Worm (Caenorhabditis elegans) whole organism, young adult: ENCODE data around the gene C48A7.16.

ENCODE experiments used
- B0261.1 ChIP-seq: sonication (generic microtip); optimal IDR thresholded peaks from 2 replicates; lab custom pipeline; 2016; ENCODE audit warnings: mild to moderate bottlenecking, missing genetic modification characterization, moderate library complexity, missing compliant biosample characterization
- C06A6.2 ChIP-seq: fragments of 200-800 bp; sonication (Bioruptor generic); conservative IDR thresholded peaks from 2 replicates; pipeline ENCODE4 v1.3.6; 2022; ENCODE audit warnings: missing genetic modification characterization, missing compliant biosample characterization
- C17E4.6 ChIP-seq: fragments of 200-800 bp; sonication (Bioruptor generic); IDR thresholded peaks from 2 replicates; pipeline ENCODE4 v1.3.6; 2022; ENCODE audit warnings: missing genetic modification reagents, missing genetic modification characterization, missing compliant biosample characterization
- F10E7.11 ChIP-seq: sonication (generic microtip); optimal IDR thresholded peaks from 2 replicates; lab custom pipeline; 2017; ENCODE audit warnings: mild to moderate bottlenecking, missing genetic modification characterization, moderate library complexity, missing compliant biosample characterization
- F37B4.10 ChIP-seq: fragments of 200-800 bp; sonication (Bioruptor generic); IDR thresholded peaks from 2 replicates; pipeline ENCODE4 v1.3.6; 2022; ENCODE audit warnings: missing genetic modification characterization, missing compliant biosample characterization
- F57C9.4 ChIP-seq: sonication (generic microtip); optimal IDR thresholded peaks from 2 replicates; lab custom pipeline; 2017; ENCODE audit warnings: mild to moderate bottlenecking, missing genetic modification characterization, missing compliant biosample characterization
- K12H6.12 ChIP-seq: fragments of 200-800 bp; sonication (Bioruptor generic); optimal IDR thresholded peaks from 2 replicates; lab custom pipeline; 2018; ENCODE audit warnings: mild to moderate bottlenecking, missing genetic modification characterization, missing compliant biosample characterization
- athp-1 ChIP-seq: sonication (generic microtip); optimal IDR thresholded peaks from 2 replicates; lab custom pipeline; 2017; ENCODE audit warnings: mild to moderate bottlenecking, missing genetic modification characterization, missing compliant biosample characterization
- cebp-1 ChIP-seq, 2 experiments: fragments of 200-800 bp in 1 of 2; sonication (Bioruptor generic) in 1 of 2; sonication (generic microtip) in 1 of 2; IDR thresholded peaks in 1 of 2; optimal IDR thresholded peaks in 1 of 2; 2 replicates each; pipeline versions ENCODE4 v1.3.6 to Lab custom; 2017 to 2022; ENCODE audit warnings: missing compliant biosample characterization in 2 of 2, missing genetic modification characterization in 2 of 2, mild to moderate bottlenecking in 1 of 2, missing genetic modification reagents in 1 of 2, moderate library complexity in 1 of 2
- ceh-100 ChIP-seq: fragments of 200-800 bp; sonication (Bioruptor generic); IDR thresholded peaks from 2 replicates; pipeline ENCODE4 v1.3.6; 2022; ENCODE audit warnings: missing genetic modification reagents, missing genetic modification characterization, missing compliant biosample characterization
- ceh-58 ChIP-seq: fragments of 200-800 bp; sonication (Bioruptor generic); IDR thresholded peaks from 2 replicates; pipeline ENCODE4 v1.3.6; 2022; ENCODE audit warnings: missing genetic modification characterization, missing compliant biosample characterization
- ceh-91 ChIP-seq: fragments of 200-800 bp; sonication (Bioruptor generic); IDR thresholded peaks from 2 replicates; pipeline ENCODE4 v1.3.6; 2022; ENCODE audit warnings: missing genetic modification reagents, missing genetic modification characterization, missing compliant biosample characterization
- die-1 ChIP-seq: sonication (generic microtip); optimal IDR thresholded peaks from 2 replicates; lab custom pipeline; 2016; ENCODE audit warnings: missing genotype, mild to moderate bottlenecking, missing genetic modification characterization, missing compliant biosample characterization
- dox-1 ChIP-seq: fragments of 200-800 bp; sonication (Bioruptor generic); IDR thresholded peaks from 2 replicates; pipeline ENCODE4 v1.3.6; 2022; ENCODE audit warnings: missing genetic modification reagents, missing genetic modification characterization, missing compliant biosample characterization
- him-1 ChIP-seq: sonication (generic microtip); optimal IDR thresholded peaks from 2 replicates; lab custom pipeline; 2016; ENCODE audit warnings: missing genotype, missing genetic modification reagents, missing genetic modification characterization, missing compliant biosample characterization
- hmg-1.2 ChIP-seq: fragments of 200-800 bp; sonication (Bioruptor generic); IDR thresholded peaks from 2 replicates; pipeline ENCODE4 v1.3.6; 2022; ENCODE audit warnings: missing genetic modification reagents, missing genetic modification characterization, missing compliant biosample characterization
- hsf-1 ChIP-seq: fragments of 200-800 bp; sonication (Bioruptor generic); IDR thresholded peaks from 2 replicates; pipeline ENCODE4 v1.3.6; 2022; ENCODE audit warnings: missing genetic modification reagents, missing genetic modification characterization, missing compliant biosample characterization
- lin-26 ChIP-seq: fragments of 200-800 bp; sonication (Bioruptor generic); IDR thresholded peaks from 2 replicates; pipeline ENCODE4 v1.3.6; 2022; ENCODE audit warnings: missing genetic modification reagents, missing genetic modification characterization, missing compliant biosample characterization
- lin-40 ChIP-seq: sonication (generic microtip); optimal IDR thresholded peaks from 2 replicates; lab custom pipeline; 2016; ENCODE audit warnings: missing genetic modification characterization, mild to moderate bottlenecking, missing compliant biosample characterization, missing genotype, missing genetic modification reagents
- lin-54 ChIP-seq: fragments of 200-800 bp; sonication (Bioruptor generic); optimal IDR thresholded peaks from 2 replicates; lab custom pipeline; 2018; ENCODE audit warnings: mild to moderate bottlenecking, missing genetic modification characterization, missing compliant biosample characterization
- lsl-1 ChIP-seq: fragments of 200-800 bp; sonication (Bioruptor generic); optimal IDR thresholded peaks from 2 replicates; lab custom pipeline; 2018; ENCODE audit warnings: mild to moderate bottlenecking, missing genetic modification characterization, moderate library complexity, missing compliant biosample characterization
- madf-3 ChIP-seq: fragments of 200-800 bp; sonication (Bioruptor generic); IDR thresholded peaks from 2 replicates; pipeline ENCODE4 v1.3.6; 2022; ENCODE audit warnings: missing genetic modification reagents, missing genetic modification characterization, missing compliant biosample characterization
- mes-4 ChIP-seq: sonication (generic microtip); optimal IDR thresholded peaks from 2 replicates; lab custom pipeline; 2016; ENCODE audit warnings: missing genotype, missing genetic modification characterization, missing compliant biosample characterization
- nfya-2 ChIP-seq: fragments of 200-800 bp; sonication (Bioruptor generic); IDR thresholded peaks from 2 replicates; pipeline ENCODE4 v1.3.6; 2022; ENCODE audit warnings: missing genetic modification reagents, missing genetic modification characterization, missing compliant biosample characterization
- rec-8 ChIP-seq, 2 experiments: sonication (generic microtip); optimal IDR thresholded peaks; 2 replicates each; lab custom pipeline; 2016; ENCODE audit warnings: mild to moderate bottlenecking in 2 of 2, missing genetic modification characterization in 2 of 2, missing genetic modification reagents in 2 of 2, missing genotype in 2 of 2, missing biosample characterization in 1 of 2, missing compliant biosample characterization in 1 of 2, moderate library complexity in 1 of 2
- sdz-38 ChIP-seq: sonication (generic microtip); optimal IDR thresholded peaks from 2 replicates; lab custom pipeline; 2016; ENCODE audit warnings: missing genotype, missing genetic modification characterization, missing compliant biosample characterization
- snpc-1.1 ChIP-seq: sonication (generic microtip); optimal IDR thresholded peaks from 2 replicates; lab custom pipeline; 2017; ENCODE audit warnings: missing genetic modification characterization, mild to moderate bottlenecking, missing compliant biosample characterization, antibody characterized with exemption, moderate library complexity, missing genotype, missing genetic modification reagents; ENCODE audit not compliant: insufficient read depth
- snpc-1.3 ChIP-seq: sonication (generic microtip); optimal IDR thresholded peaks from 2 replicates; lab custom pipeline; 2017; ENCODE audit warnings: missing genetic modification characterization, mild to moderate bottlenecking, missing compliant biosample characterization, antibody characterized with exemption, moderate library complexity, missing genotype, missing genetic modification reagents; ENCODE audit not compliant: insufficient read depth
- snpc-3.4 ChIP-seq: sonication (generic microtip); optimal IDR thresholded peaks from 2 replicates; lab custom pipeline; 2017; ENCODE audit warnings: missing genetic modification characterization, mild to moderate bottlenecking, missing compliant biosample characterization, antibody characterized with exemption, moderate library complexity, missing genotype, missing genetic modification reagents
- snpc-4 ChIP-seq, 5 experiments: fragments of 150-350 bp in 1 of 5; sonication (generic microtip) in 4 of 5; optimal IDR thresholded peaks; 2 replicates each; lab custom pipeline; 2014 to 2018; ENCODE audit warnings: missing genetic modification characterization in 5 of 5, missing biosample characterization in 3 of 5, antibody characterized with exemption in 2 of 5, mild to moderate bottlenecking in 2 of 5, missing compliant biosample characterization in 2 of 5, missing genotype in 2 of 5, moderate library complexity in 2 of 5, missing genetic modification reagents in 1 of 5
- sptf-2 ChIP-seq: fragments of 200-800 bp; sonication (Bioruptor generic); optimal IDR thresholded peaks from 2 replicates; lab custom pipeline; 2018; ENCODE audit warnings: mild to moderate bottlenecking, missing genetic modification characterization, missing compliant biosample characterization
- tbx-9 ChIP-seq: sonication (generic microtip); optimal IDR thresholded peaks from 2 replicates; lab custom pipeline; 2016; ENCODE audit warnings: borderline replicate concordance, missing genetic modification characterization, inconsistent platforms, missing compliant biosample characterization
- zfh-2 ChIP-seq: fragments of 200-800 bp; sonication (Bioruptor generic); conservative IDR thresholded peaks from 2 replicates; pipeline ENCODE4 v1.3.6; 2022; ENCODE audit warnings: missing genetic modification reagents, missing genetic modification characterization, missing compliant biosample characterization

Gene C48A7.16

ce11 chrIV:7389719-7390118 lies 15.6 kb upstream of the C48A7.16 start:
- TF ChIP-seq snpc-4 (GFP tag; optimal IDR thresholded peaks at IDR 0.05; lab: Kevin White, UChicago) (no peak), snpc-4 (tag; optimal IDR thresholded peaks at IDR 0.05; lab: Kevin White, UChicago) (no peak), snpc-1.3 (peak; percentile 18), lsl-1 (GFP tag; lab: Kevin White, UChicago) (peak; percentile 68), lin-54 (no peak), ceh-91 (no peak), die-1 (tag; lab: Kevin White, UChicago) (no peak)
- TF ChIP-seq, all 124 proteins: peak for 2

DNA sequence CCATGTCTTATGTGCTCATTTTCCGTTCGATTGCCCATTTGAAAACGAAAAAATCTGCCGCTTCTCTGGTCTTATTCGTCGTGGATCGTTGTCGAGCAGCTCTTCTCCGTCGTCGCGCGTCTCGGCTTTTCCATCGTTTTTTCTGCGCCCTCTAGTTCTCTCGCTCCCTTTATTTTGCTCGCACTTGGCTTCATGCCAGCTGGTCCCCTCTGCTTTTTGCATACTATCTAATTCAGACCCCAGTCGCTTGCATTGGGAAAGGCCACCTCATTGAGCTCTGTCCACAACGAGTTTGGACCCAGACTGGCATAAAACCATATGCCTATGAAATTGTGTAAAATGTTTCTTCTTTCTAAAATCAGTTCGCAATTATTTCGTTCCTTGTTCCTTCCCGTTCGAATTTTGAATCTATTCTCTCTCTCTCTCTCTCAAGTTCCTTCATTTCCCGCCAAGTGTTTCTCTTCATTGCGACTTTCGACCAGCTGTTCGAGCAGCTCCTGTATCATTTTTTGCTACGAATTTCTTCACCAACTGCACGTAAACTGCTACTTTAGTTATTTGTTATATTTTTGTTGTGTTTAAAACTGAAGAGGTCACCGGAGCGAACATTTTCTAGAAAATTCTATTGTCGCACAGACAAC lies 15.0 kb upstream of the C48A7.16 start:
- TF ChIP-seq F37B4.10 (GFP tag; lab: Robert Waterston, UW) = no peak
- TF ChIP-seq nfya-2 = no peak
- TF ChIP-seq C17E4.6 (GFP tag; lab: Robert Waterston, UW) = no peak
- 0 out of 2 replicates have a peak, but pooled peaks have one; percentile 26 for TF ChIP-seq lin-26 (GFP tag; lab: Robert Waterston, UW)
- TF ChIP-seq snpc-3.4 (tag; lab: Kevin White, UChicago) = no peak
- TF ChIP-seq ceh-58 (GFP tag; lab: Robert Waterston, UW) = no peak
- TF ChIP-seq F57C9.4 (tag; lab: Kevin White, UChicago) = no peak
- no peak for TF ChIP-seq F10E7.11
- no peak for TF ChIP-seq him-1 (tag; lab: Kevin White, UChicago)
- no peak for TF ChIP-seq cebp-1 (GFP tag; IDR thresholded peaks at IDR 0.05; lab: Robert Waterston, UW)
- peak; percentile 0 for TF ChIP-seq cebp-1 (tag; optimal IDR thresholded peaks at IDR 0.05; lab: Kevin White, UChicago)
- no peak for TF ChIP-seq snpc-1.1 (tag; lab: Kevin White, UChicago)
- TF ChIP-seq hmg-1.2 (GFP tag; lab: Robert Waterston, UW) = peak; percentile 38; the same call in 1 of the 2 replicates
- TF ChIP-seq K12H6.12 (tag; lab: Kevin White, UChicago) = peak; percentile 44
- TF ChIP-seq C06A6.2 (GFP tag; lab: Robert Waterston, UW) = no peak
- 0 out of 2 replicates have a peak, but pooled peaks have one; percentile 44 for TF ChIP-seq hsf-1 (GFP tag; lab: Robert Waterston, UW)
- TF ChIP-seq mes-4 (tag; lab: Kevin White, UChicago) = no peak
- TF ChIP-seq lin-40 (tag; lab: Kevin White, UChicago) = no peak
- no peak for TF ChIP-seq rec-8 (tag; optimal IDR thresholded peaks at IDR 0.05; lab: Kevin White, UChicago)
- TF ChIP-seq tbx-9 (tag; lab: Kevin White, UChicago) = no peak
- TF ChIP-seq ceh-100 (GFP tag; lab: Robert Waterston, UW) = no peak
- peak; percentile 74 for TF ChIP-seq zfh-2
- no peak for TF ChIP-seq B0261.1 (tag; lab: Kevin White, UChicago)
- TF ChIP-seq dox-1 (GFP tag; lab: Robert Waterston, UW) = 0 out of 2 replicates have a peak, but pooled peaks have one; percentile 36
- TF ChIP-seq athp-1 (tag; lab: Kevin White, UChicago) = no peak
- TF ChIP-seq sptf-2 (GFP tag; lab: Kevin White, UChicago) = no peak
- no peak for TF ChIP-seq sdz-38 (tag; lab: Kevin White, UChicago)
- 0 out of 2 replicates have a peak, but pooled peaks have one; percentile 53 for TF ChIP-seq madf-3 (GFP tag; lab: Robert Waterston, UW)
